Worm (Caenorhabditis elegans) whole organism, L3 larva: ENCODE measurements around the gene Y59C2A.1.
"Not testable (repeated sequence)": the region's sequence is repeated elsewhere in the genome, so short reads cannot be mapped to it uniquely, and the experiment has no call there.

Experiments
- ama-1 ChIP-seq: fragments of 150-350 bp; optimal IDR thresholded peaks from 2 replicates; lab custom pipeline; 2018
- fos-1 ChIP-seq: fragments of 150-350 bp; optimal IDR thresholded peaks from 2 replicates; lab custom pipeline; 2014; ENCODE audit warnings: missing biosample characterization, missing genetic modification characterization
- lin-39 ChIP-seq: fragments of 150-350 bp; optimal IDR thresholded peaks from 2 replicates; lab custom pipeline; 2018; ENCODE audit warnings: missing biosample characterization, missing genetic modification reagents, missing genetic modification characterization
- unc-62 ChIP-seq: fragments of 150-350 bp; sonication (generic microtip); optimal IDR thresholded peaks from 4 replicates; lab custom pipeline; 2014; ENCODE audit warnings: missing biosample characterization, missing genetic modification reagents, missing genetic modification characterization

DNA sequence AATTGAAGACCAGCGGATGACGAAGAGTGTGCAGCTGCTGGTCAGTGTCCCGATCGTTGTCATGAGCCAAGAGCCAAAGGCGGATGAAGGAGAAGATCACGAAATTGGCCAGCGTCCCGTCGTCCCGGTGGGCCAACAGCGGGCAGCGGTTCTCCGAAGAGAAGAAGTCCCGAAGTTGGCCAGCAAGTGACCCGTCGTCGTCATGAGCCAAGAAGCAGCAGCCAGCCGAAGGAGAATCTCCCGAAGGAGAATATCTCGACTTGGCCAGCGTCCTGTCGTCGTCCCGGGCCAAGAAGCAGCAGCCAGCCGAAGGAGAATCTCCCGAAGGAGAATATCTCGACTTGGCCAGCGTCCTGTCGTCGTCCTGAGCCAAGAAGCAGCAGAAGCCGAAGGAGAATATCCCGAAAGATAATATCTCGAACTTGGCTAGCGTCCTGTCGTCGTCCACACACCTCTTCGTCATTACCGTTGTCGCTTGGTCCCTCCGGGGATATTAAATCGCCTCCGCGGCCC, 44.5 kb upstream of the Y59C2A.1 start, which contains the start of gene C33C12.11:
- TF ChIP-seq unc-62 (GFP tag; lab: Kevin White, UChicago); ama-1 (lab: Kevin White, UChicago); lin-39 (tag; lab: Kevin White, UChicago); fos-1: not testable (repeated sequence)
